Worm (Caenorhabditis elegans) whole organism, L4 larva: Measurements from ENCODE around the gene nhr-221.

Experiments
- Y105C5A.15 ChIP-seq: fragments of 200-800 bp; sonication (Bioruptor generic); IDR thresholded peaks from 2 replicates; pipeline ENCODE4 v1.3.6; 2022; ENCODE audit warnings: missing genetic modification characterization, missing compliant biosample characterization
- aha-1 ChIP-seq: fragments of 150-350 bp; peaks from one replicate; lab custom pipeline; 2014; ENCODE audit warnings: missing biosample characterization, missing genetic modification characterization
- ceh-82 ChIP-seq: sonication (generic microtip); optimal IDR thresholded peaks from 2 replicates; lab custom pipeline; 2017; ENCODE audit warnings: missing biosample characterization, missing genetic modification characterization
- fkh-10 ChIP-seq: fragments of 150-350 bp; optimal IDR thresholded peaks from 2 replicates; lab custom pipeline; 2014; ENCODE audit warnings: missing biosample characterization, missing genetic modification reagents, missing genetic modification characterization
- zfp-2 ChIP-seq: sonication (generic microtip); optimal IDR thresholded peaks from 2 replicates; lab custom pipeline; 2016; ENCODE audit warnings: mild to moderate bottlenecking, missing genetic modification characterization, missing compliant biosample characterization

ce11 chrV:3505745-3506144 lies 29.4 kb downstream of the nhr-221 start:
- TF ChIP-seq fkh-10 (GFP tag; lab: Kevin White, UChicago), result no peak
- no peak for TF ChIP-seq Y105C5A.15
- no peak for TF ChIP-seq ceh-82
- no peak for TF ChIP-seq aha-1
- no peak for TF ChIP-seq zfp-2 (tag; lab: Kevin White, UChicago)
